Worm (Caenorhabditis elegans): Measurements from ENCODE around the gene nlp-60.

nlp-60 gene

ce11 chrIV:8679225-8679624, at the start of gene nlp-60:
TSS of gene nlp-60 (minus strand) at chrIV:8679325.
- TF ChIP-seq fos-1 (tag; optimal IDR thresholded peaks at IDR 0.05) (no peak), ceh-44 (GFP tag; IDR thresholded peaks at IDR 0.05) (no peak), mdl-1 (tag; optimal IDR thresholded peaks at IDR 0.05) (no peak), lin-29 (GFP tag; IDR thresholded peaks at IDR 0.05) (no peak), snpc-1.2 (GFP tag; IDR thresholded peaks at IDR 0.05) (no peak), dmd-8 (GFP tag; IDR thresholded peaks at IDR 0.05) (no peak), nhr-102 (tag; optimal IDR thresholded peaks at IDR 0.05) (no peak), daf-19 (GFP tag; conservative IDR thresholded peaks at IDR 0.05) (no peak), tra-1 (GFP tag; IDR thresholded peaks at IDR 0.05) (no peak), lin-38 (GFP tag; IDR thresholded peaks at IDR 0.05) (no peak), zfp-3 (GFP tag; conservative IDR thresholded peaks at IDR 0.05) (no peak), nhr-77 (tag; optimal IDR thresholded peaks at IDR 0.05) (no peak), ceh-28 (tag; optimal IDR thresholded peaks at IDR 0.05) (no peak), skn-1 (tag; optimal IDR thresholded peaks at IDR 0.05) (no peak), Y75B8A.6 (GFP tag; IDR thresholded peaks at IDR 0.05) (no peak), daf-16 (GFP tag; optimal IDR thresholded peaks at IDR 0.05) (no peak), daf-16 (tag; optimal IDR thresholded peaks at IDR 0.05) (no peak), ctbp-1 (GFP tag; IDR thresholded peaks at IDR 0.05) (no peak)

DNA sequence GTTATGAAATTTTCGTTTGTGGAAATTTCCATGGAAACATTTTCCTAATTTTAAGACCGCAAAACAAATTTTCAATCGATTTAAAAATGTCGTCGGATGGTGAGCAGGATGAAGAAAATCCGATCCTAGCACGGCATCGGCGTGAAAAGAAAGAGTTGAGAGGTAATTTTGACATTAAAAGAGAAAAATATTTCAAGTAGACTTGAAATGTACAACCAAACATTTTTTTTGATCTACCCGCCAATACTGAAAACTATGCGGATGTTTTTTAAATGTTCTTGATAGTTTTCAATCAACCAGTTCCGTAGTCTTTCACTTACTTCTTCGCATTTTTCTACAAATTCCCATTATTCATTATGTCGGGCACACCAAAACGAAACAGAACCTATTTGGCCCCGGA, 49.0 kb upstream of the nlp-60 start, which contains the start of gene otub-3:
TSS of gene otub-3 (plus strand) at position 56 of the 400 bp plus-strand sequence.
- peak; percentile 15 for TF ChIP-seq F49E8.2 (tag; optimal IDR thresholded peaks at IDR 0.05; ENCODE audit: borderline replicate concordance)
- TF ChIP-seq ceh-62 (tag; optimal IDR thresholded peaks at IDR 0.05): no peak

DNA sequence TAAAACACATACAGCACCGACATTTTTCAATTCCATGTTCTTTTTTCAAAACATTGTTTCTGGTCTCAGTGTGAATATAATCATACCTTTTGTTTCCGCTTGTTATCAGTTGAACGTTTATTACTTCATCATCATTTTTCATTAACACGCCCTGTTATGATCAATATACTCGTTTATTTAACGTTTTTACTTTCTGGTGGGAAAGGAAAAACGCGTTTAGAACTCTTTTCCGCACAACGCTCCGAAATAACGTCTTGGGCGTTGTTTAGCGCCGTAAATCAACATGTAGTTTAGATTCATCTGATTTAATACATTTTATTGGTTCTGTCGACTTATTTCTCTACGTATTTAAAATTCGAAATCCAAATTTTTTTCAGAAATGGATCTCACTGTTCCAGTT, 46.2 kb upstream of the nlp-60 start, which contains the start of gene pgm-3:
TSS of gene pgm-3 (plus strand) at position 378 of the 400 bp plus-strand sequence.
- no peak for TF ChIP-seq unc-62 (GFP tag; optimal IDR thresholded peaks at IDR 0.05 in 1 of 2)
- TF ChIP-seq unc-62 (tag; optimal IDR thresholded peaks at IDR 0.05): no peak
- TF ChIP-seq tag-97 (GFP tag; IDR thresholded peaks at IDR 0.05): no peak
- TF ChIP-seq pqm-1 (tag; optimal IDR thresholded peaks at IDR 0.05): peak; percentile 63
- TF ChIP-seq lin-29 (GFP tag; IDR thresholded peaks at IDR 0.05): no peak
- peak; percentile 15 for TF ChIP-seq R02D3.7 (tag; optimal IDR thresholded peaks at IDR 0.05)
- TF ChIP-seq T20F7.1 (GFP tag; optimal IDR thresholded peaks at IDR 0.05): peak; percentile 84
- TF ChIP-seq daf-16 (GFP tag; optimal IDR thresholded peaks at IDR 0.05): no peak
- TF ChIP-seq daf-16 (tag; optimal IDR thresholded peaks at IDR 0.05): peak; percentile 77
- TF ChIP-seq hlh-11 (tag; optimal IDR thresholded peaks at IDR 0.05): peak; percentile 22
- TF ChIP-seq nhr-28 (tag; optimal IDR thresholded peaks at IDR 0.05): peak; percentile 64

ce11 chrIV:8724907-8725306, 45.8 kb upstream of the nlp-60 start:
- TF ChIP-seq hlh-30 (tag; optimal IDR thresholded peaks at IDR 0.05; ENCODE audit: insufficient read depth) (no peak), vab-7 (GFP tag; IDR thresholded peaks at IDR 0.05) (no peak)

DNA sequence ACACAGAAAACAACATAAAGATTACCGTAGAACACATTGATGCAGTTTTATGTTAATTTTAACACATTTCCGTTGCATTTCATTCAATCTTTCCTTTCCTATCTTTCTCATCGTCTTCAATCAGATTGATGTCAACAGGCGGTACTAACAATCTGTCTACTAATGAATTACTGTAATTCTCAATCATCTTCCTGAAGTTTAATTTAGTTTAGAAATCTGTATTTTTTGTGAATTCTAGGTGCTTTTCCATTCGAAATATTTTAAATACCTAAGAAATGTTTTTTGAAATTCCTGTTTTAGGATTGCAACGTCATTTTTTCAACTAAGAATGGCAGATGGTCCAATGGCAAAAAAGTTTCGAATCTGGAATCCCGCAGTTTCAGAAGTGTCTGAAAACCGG, 44.6 kb upstream of the nlp-60 start, which contains the start of gene F21D5.9:
TSS of gene F21D5.9 (plus strand) at position 301 of the 400 bp plus-strand sequence.
- TF ChIP-seq Y75B8A.6 (GFP tag; IDR thresholded peaks at IDR 0.05): no peak
- TF ChIP-seq mxl-2 (GFP tag; conservative IDR thresholded peaks at IDR 0.05): no peak

- TF ChIP-seq T26A8.4 (GFP tag; IDR thresholded peaks at IDR 0.05) (no peak), nhr-102 (tag; optimal IDR thresholded peaks at IDR 0.05) (no peak), egl-43 (GFP tag; IDR thresholded peaks at IDR 0.05) (no peak), nhr-77 (tag; optimal IDR thresholded peaks at IDR 0.05) (no peak), attf-4 (tag; optimal IDR thresholded peaks at IDR 0.05) (no peak), mxl-3 (GFP tag; optimal IDR thresholded peaks at IDR 0.05) (no peak), spr-3 (GFP tag; optimal IDR thresholded peaks at IDR 0.05) (no peak), mxl-2 (GFP tag; conservative IDR thresholded peaks at IDR 0.05) (no peak), F49E8.2 (tag; optimal IDR thresholded peaks at IDR 0.05; ENCODE audit: borderline replicate concordance) (no peak), ceh-20 (GFP tag; IDR thresholded peaks at IDR 0.05) (no peak), tag-97 (GFP tag; IDR thresholded peaks at IDR 0.05) (no peak), ztf-7 (tag; optimal IDR thresholded peaks at IDR 0.05) (no peak), Y75B8A.6 (GFP tag; IDR thresholded peaks at IDR 0.05) (no peak), pqm-1 (tag; optimal IDR thresholded peaks at IDR 0.05) (no peak), hmg-1.1 (GFP tag; IDR thresholded peaks at IDR 0.05) (no peak), spr-1 (tag; optimal IDR thresholded peaks at IDR 0.05) (no peak), mes-2 (tag; optimal IDR thresholded peaks at IDR 0.05; ENCODE audit: poor library complexity, severe bottlenecking) (no peak), ZK546.5 (tag; optimal IDR thresholded peaks at IDR 0.05) (no peak), zip-11 (GFP tag; IDR thresholded peaks at IDR 0.05) (no peak)
Observed at ce11 chrIV:8722801-8723200, 43.7 kb upstream of the nlp-60 start.
